Worm (Caenorhabditis elegans) whole organism, L3 larva: ENCODE results near the gene srx-85.

Experiments used
- aly-2 ChIP-seq: fragments of 150-350 bp; optimal IDR thresholded peaks from 2 replicates; lab custom pipeline; 2014; ENCODE audit warnings: missing biosample characterization, missing genetic modification characterization
- ama-1 ChIP-seq: fragments of 150-350 bp; optimal IDR thresholded peaks from 2 replicates; lab custom pipeline; 2018
- ceh-16 ChIP-seq: sonication (generic microtip); optimal IDR thresholded peaks from 2 replicates; lab custom pipeline; 2017; ENCODE audit warnings: missing biosample characterization, missing genetic modification characterization
- ceh-28 ChIP-seq: fragments of 150-350 bp; optimal IDR thresholded peaks from 2 replicates; lab custom pipeline; 2014; ENCODE audit warnings: missing biosample characterization, missing genetic modification reagents, missing genetic modification characterization
- ceh-82 ChIP-seq: fragments of 150-350 bp; optimal IDR thresholded peaks from 2 replicates; lab custom pipeline; 2014; ENCODE audit warnings: missing biosample characterization, missing genetic modification characterization
- daf-12 ChIP-seq: fragments of 150-350 bp; optimal IDR thresholded peaks from 2 replicates; lab custom pipeline; 2014; ENCODE audit warnings: missing biosample characterization, missing genetic modification reagents, missing genetic modification characterization
- elt-1 ChIP-seq: fragments of 150-350 bp; optimal IDR thresholded peaks from 2 replicates; lab custom pipeline; 2014; ENCODE audit warnings: missing biosample characterization, missing genetic modification characterization
- elt-2 ChIP-seq: sonication (generic microtip); optimal IDR thresholded peaks from 2 replicates; lab custom pipeline; 2016; ENCODE audit warnings: missing genetic modification reagents, mild to moderate bottlenecking, missing genetic modification characterization, missing compliant biosample characterization
- elt-3 ChIP-seq, 3 experiments: fragments of 150-350 bp in 1 of 3; sonication (generic microtip) in 2 of 3; optimal IDR thresholded peaks; 2 replicates in 2 of 3; 4 replicates in 1 of 3; lab custom pipeline; 2014 to 2017; ENCODE audit warnings: missing biosample characterization in 3 of 3, missing genetic modification characterization in 3 of 3
- fkh-10 ChIP-seq: sonication (generic microtip); optimal IDR thresholded peaks from 2 replicates; lab custom pipeline; 2017; ENCODE audit warnings: missing biosample characterization, missing genetic modification reagents, missing genetic modification characterization
- fos-1 ChIP-seq: fragments of 150-350 bp; optimal IDR thresholded peaks from 2 replicates; lab custom pipeline; 2014; ENCODE audit warnings: missing biosample characterization, missing genetic modification characterization
- hmg-11 ChIP-seq: sonication (generic microtip); optimal IDR thresholded peaks from 2 replicates; lab custom pipeline; 2016; ENCODE audit warnings: missing genetic modification characterization, missing compliant biosample characterization
- jun-1 ChIP-seq: fragments of 150-350 bp; optimal IDR thresholded peaks from 2 replicates; lab custom pipeline; 2014; ENCODE audit warnings: missing biosample characterization, missing genetic modification reagents, missing genetic modification characterization
- lin-15B ChIP-seq: fragments of 150-350 bp; optimal IDR thresholded peaks from 2 replicates; lab custom pipeline; 2014; ENCODE audit warnings: missing biosample characterization, missing genetic modification characterization
- lin-39 ChIP-seq: fragments of 150-350 bp; optimal IDR thresholded peaks from 2 replicates; lab custom pipeline; 2018; ENCODE audit warnings: missing biosample characterization, missing genetic modification reagents, missing genetic modification characterization
- lsy-12 ChIP-seq: sonication (generic microtip); optimal IDR thresholded peaks from 2 replicates; lab custom pipeline; 2016; ENCODE audit warnings: mild to moderate bottlenecking, missing genetic modification characterization, missing compliant biosample characterization
- mdl-1 ChIP-seq: fragments of 150-350 bp; optimal IDR thresholded peaks from 2 replicates; lab custom pipeline; 2014; ENCODE audit warnings: missing biosample characterization, missing genetic modification characterization
- mml-1 ChIP-seq: fragments of 150-350 bp; sonication (generic microtip); optimal IDR thresholded peaks from 3 replicates; lab custom pipeline; 2014; ENCODE audit warnings: missing biosample characterization, missing genetic modification characterization
- nfya-1 ChIP-seq: sonication (generic microtip); optimal IDR thresholded peaks from 2 replicates; lab custom pipeline; 2017; ENCODE audit warnings: missing genetic modification characterization, mild to moderate bottlenecking, missing compliant biosample characterization, antibody characterized with exemption, moderate library complexity; ENCODE audit not compliant: insufficient read depth
- nhr-11 ChIP-seq: fragments of 150-350 bp; optimal IDR thresholded peaks from 2 replicates; lab custom pipeline; 2014; ENCODE audit warnings: missing biosample characterization, missing genetic modification characterization
- nhr-23 ChIP-seq: fragments of 150-350 bp; optimal IDR thresholded peaks from 2 replicates; lab custom pipeline; 2014; ENCODE audit warnings: missing biosample characterization, missing genetic modification reagents, missing genetic modification characterization
- nhr-237 ChIP-seq: fragments of 150-350 bp; optimal IDR thresholded peaks from 2 replicates; lab custom pipeline; 2014; ENCODE audit warnings: missing biosample characterization, missing genetic modification characterization
- nhr-25 ChIP-seq: sonication (generic microtip); optimal IDR thresholded peaks from 2 replicates; lab custom pipeline; 2017; ENCODE audit warnings: missing biosample characterization, missing genetic modification characterization
- nhr-28 ChIP-seq: fragments of 150-350 bp; optimal IDR thresholded peaks from 2 replicates; lab custom pipeline; 2014; ENCODE audit warnings: missing biosample characterization, missing genetic modification characterization
- nhr-43 ChIP-seq: sonication (generic microtip); optimal IDR thresholded peaks from 2 replicates; lab custom pipeline; 2016; ENCODE audit warnings: mild to moderate bottlenecking, missing genetic modification characterization, missing compliant biosample characterization; ENCODE audit not compliant: poor library complexity, severe bottlenecking
- nhr-67 ChIP-seq: fragments of 150-350 bp; optimal IDR thresholded peaks from 2 replicates; lab custom pipeline; 2014; ENCODE audit warnings: missing biosample characterization, missing genetic modification characterization
- nhr-76 ChIP-seq: fragments of 150-350 bp; sonication (generic microtip); optimal IDR thresholded peaks from 5 replicates; lab custom pipeline; 2014; ENCODE audit warnings: missing biosample characterization, missing genetic modification characterization
- nhr-77 ChIP-seq: fragments of 150-350 bp; optimal IDR thresholded peaks from 2 replicates; lab custom pipeline; 2014; ENCODE audit warnings: missing biosample characterization, missing genetic modification characterization
- pha-4 ChIP-seq: fragments of 150-350 bp; optimal IDR thresholded peaks from 2 replicates; lab custom pipeline; 2014; ENCODE audit warnings: missing biosample characterization, missing genetic modification reagents, missing genetic modification characterization
- pqm-1 ChIP-seq: fragments of 150-350 bp; optimal IDR thresholded peaks from 2 replicates; lab custom pipeline; 2017; ENCODE audit warnings: missing biosample characterization, missing genetic modification characterization, inconsistent platforms
- sea-2 ChIP-seq: fragments of 150-350 bp; sonication (generic microtip); optimal IDR thresholded peaks from 4 replicates; lab custom pipeline; 2014; ENCODE audit warnings: missing biosample characterization, missing genetic modification reagents, missing genetic modification characterization
- skn-1 ChIP-seq: fragments of 150-350 bp; optimal IDR thresholded peaks from 2 replicates; lab custom pipeline; 2014; ENCODE audit warnings: missing biosample characterization, missing genetic modification characterization
- snpc-4 ChIP-seq: fragments of 150-350 bp; optimal IDR thresholded peaks from 2 replicates; lab custom pipeline; 2014; ENCODE audit warnings: missing biosample characterization, missing genetic modification characterization
- unc-39 ChIP-seq: sonication (generic microtip); optimal IDR thresholded peaks from 4 replicates; lab custom pipeline; 2017; ENCODE audit warnings: missing biosample characterization, missing genetic modification characterization
- unc-62 ChIP-seq: fragments of 150-350 bp; sonication (generic microtip); optimal IDR thresholded peaks from 4 replicates; lab custom pipeline; 2014; ENCODE audit warnings: missing biosample characterization, missing genetic modification reagents, missing genetic modification characterization
- ztf-11 ChIP-seq: fragments of 150-350 bp; optimal IDR thresholded peaks from 2 replicates; lab custom pipeline; 2014; ENCODE audit warnings: missing biosample characterization, missing genetic modification characterization

Gene srx-85

DNA sequence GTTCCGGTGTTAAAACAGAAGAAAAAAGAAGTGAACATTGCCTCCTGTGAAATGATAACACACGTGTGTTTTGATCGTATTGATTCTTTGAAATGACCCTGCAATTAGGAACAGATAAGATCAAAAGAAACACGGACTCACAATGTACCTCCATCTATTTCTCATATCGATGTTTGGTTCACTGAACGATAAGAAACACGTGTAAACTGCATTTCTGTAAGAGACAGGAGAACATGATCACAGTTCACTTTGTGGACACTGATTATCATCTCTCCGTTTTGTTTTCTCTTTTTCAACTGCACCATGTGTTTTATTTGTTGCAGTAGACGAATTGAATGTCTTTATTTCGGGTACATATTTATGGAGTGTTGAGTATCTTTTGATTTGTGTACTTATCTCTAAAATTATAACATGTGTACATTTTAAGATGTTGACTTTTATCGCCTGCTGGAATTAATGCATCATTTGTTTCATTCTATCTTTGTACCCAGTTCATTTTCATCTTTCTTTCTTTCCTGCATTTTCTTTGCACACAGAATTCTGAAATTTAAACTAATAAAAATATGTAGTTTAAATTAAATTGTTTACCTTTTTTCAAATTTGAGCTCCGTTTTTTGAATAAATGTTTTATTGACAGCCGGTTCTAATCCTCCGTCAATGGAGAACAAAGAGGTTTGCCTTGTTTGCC is 20.5 kb downstream of the srx-85 start, which contains the start of the genes H12C20.7 and nhr-68 (continued):
- peak; percentile 23 for TF ChIP-seq lin-15B (tag; lab: Kevin White, UChicago)
- peak in 2 of 3 experiments; percentile 75 to 77 for TF ChIP-seq elt-3 (tag; optimal IDR thresholded peaks at IDR 0.05; lab: Kevin White, UChicago)
- peak; percentile 22 for TF ChIP-seq unc-62
- peak; percentile 50 for TF ChIP-seq elt-1
- TF ChIP-seq mml-1 (tag; lab: Kevin White, UChicago), result no peak
- no peak for TF ChIP-seq ama-1 (lab: Kevin White, UChicago)
- TF ChIP-seq hmg-11 (tag; lab: Kevin White, UChicago), result no peak
- peak; percentile 91 for TF ChIP-seq jun-1
- TF ChIP-seq aly-2 (tag; lab: Kevin White, UChicago), result no peak
- TF ChIP-seq nhr-67 (tag; lab: Kevin White, UChicago), result no peak
- TF ChIP-seq nhr-23 (tag; lab: Kevin White, UChicago), result peak; percentile 93
- TF ChIP-seq fos-1 (tag; lab: Kevin White, UChicago), result peak; percentile 60

DNA sequence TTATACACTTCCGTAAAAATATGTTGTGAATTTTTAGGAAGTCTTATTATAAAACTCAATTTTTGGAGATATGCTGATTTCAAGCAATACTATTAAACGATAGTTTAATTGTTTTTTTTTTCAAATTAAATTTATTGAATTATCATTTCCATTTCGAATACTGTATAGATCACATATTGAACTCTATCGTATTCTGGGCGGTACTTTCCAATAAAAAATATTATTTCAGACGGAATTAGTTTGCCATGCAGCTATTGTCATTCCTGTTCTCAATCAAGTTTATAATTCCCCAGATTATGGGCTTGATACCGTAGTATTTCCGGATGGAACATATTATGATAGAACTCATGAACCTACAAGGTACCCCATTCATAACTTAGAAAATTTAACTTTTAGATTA is 22.1 kb downstream of the srx-85 start:
- TF ChIP-seq pqm-1 (tag; lab: Kevin White, UChicago) (peak; percentile 11), nfya-1 (tag; lab: Kevin White, UChicago) (peak; percentile 27), elt-1 (no peak), nhr-77 (tag; lab: Kevin White, UChicago) (no peak), nhr-23 (tag; lab: Kevin White, UChicago) (no peak), pha-4 (peak; percentile 39), nhr-43 (tag; lab: Kevin White, UChicago) (peak; percentile 39)

DNA sequence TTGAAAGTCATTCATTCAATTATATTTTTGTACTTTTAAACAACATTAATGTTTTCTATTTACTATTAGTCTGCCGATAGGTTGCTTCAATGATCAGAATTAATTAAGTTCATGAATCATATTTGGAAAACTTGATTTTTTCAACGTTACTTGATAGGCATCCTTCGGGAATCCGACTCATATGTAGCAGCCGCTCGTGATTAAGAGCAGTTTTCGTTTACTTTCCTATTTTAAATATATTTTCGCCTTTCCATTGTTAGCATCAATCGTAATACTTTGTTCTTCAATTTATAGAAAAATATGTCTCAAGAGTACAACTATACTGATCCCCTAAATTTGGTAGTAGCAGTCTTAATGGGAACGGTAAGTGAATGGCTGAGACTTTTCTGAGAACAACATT is 28.3 kb downstream of the srx-85 start, which contains the start of gene srx-90:
TSS of gene srx-90 (plus strand) at position 301 of the 400 bp plus-strand sequence.
- TF ChIP-seq daf-12 (tag; lab: Kevin White, UChicago) (no peak), nfya-1 (tag; lab: Kevin White, UChicago) (no peak)

DNA sequence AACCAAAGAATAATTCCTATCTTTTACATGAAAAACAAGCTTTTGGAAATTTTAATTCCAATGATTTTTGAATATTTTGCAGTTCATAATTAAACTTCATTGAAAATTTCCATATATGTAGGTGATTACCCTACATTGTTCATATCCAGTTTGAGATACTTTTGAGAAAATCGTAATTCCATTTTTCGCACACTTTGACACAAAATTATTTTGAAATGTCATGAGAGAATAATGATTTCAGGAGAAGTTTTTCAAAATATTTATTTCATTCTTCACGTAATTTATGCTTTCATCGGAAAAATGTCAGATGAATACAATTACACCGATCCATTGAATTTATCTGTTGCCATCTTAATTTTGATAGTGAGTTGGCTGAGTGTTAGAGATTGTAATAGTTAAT is 30.7 kb downstream of the srx-85 start, which contains the start of gene srx-88:
TSS of gene srx-88 (plus strand) at position 301 of the 400 bp plus-strand sequence.
- TF ChIP-seq nhr-11 (no peak), skn-1 (tag; lab: Kevin White, UChicago) (no peak), lin-39 (tag; lab: Kevin White, UChicago) (no peak), ceh-28 (tag; lab: Kevin White, UChicago) (no peak), fos-1 (tag; lab: Kevin White, UChicago) (no peak), daf-12 (tag; lab: Kevin White, UChicago) (no peak), mdl-1 (tag; lab: Kevin White, UChicago) (no peak), nhr-25 (no peak), elt-1 (no peak)

DNA sequence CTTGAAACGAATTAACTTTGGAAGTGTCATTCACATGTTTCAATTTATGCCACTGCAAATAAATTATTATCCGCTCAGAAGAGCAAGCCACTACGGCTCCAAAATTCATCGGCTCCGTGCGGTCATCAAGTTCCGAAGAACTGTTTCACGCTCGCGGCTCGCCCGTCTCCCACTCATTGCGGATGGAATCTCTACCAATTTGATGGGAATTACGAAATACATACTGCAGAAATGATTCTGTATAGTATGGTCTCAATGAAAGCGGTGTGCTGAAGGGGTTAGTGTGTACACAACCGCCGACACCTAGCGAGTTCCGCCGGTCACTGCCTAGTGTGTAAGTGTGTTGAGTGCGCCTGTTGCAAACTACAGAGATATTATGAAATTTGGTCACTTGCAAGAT is 32.6 kb downstream of the srx-85 start:
- TF ChIP-seq fkh-10 (GFP tag; lab: Kevin White, UChicago) (no peak), ceh-28 (tag; lab: Kevin White, UChicago) (no peak), nhr-77 (tag; lab: Kevin White, UChicago) (peak; percentile 18), mdl-1 (tag; lab: Kevin White, UChicago) (no peak), ama-1 (lab: Kevin White, UChicago) (peak; percentile 60), nhr-76 (no peak), ztf-11 (no peak), nhr-25 (peak; percentile 41), pqm-1 (tag; lab: Kevin White, UChicago) (peak; percentile 34), elt-3 (tag; optimal IDR thresholded peaks at IDR 0.05; lab: Kevin White, UChicago) (peak in 1 of 3 experiments; percentile 57), sea-2 (no peak), elt-2 (tag; lab: Kevin White, UChicago) (peak; percentile 16), ceh-16 (tag; lab: Kevin White, UChicago) (no peak), nfya-1 (tag; lab: Kevin White, UChicago) (peak; percentile 5), nhr-28 (tag; lab: Kevin White, UChicago) (no peak), nhr-237 (tag; lab: Kevin White, UChicago) (no peak), nhr-43 (tag; lab: Kevin White, UChicago) (peak; percentile 74), ceh-82 (tag; lab: Kevin White, UChicago) (peak; percentile 40), nhr-67 (tag; lab: Kevin White, UChicago) (no peak), unc-39 (tag; lab: Kevin White, UChicago) (no peak), lsy-12 (tag; lab: Kevin White, UChicago) (no peak), skn-1 (tag; lab: Kevin White, UChicago) (no peak), snpc-4 (tag; lab: Kevin White, UChicago) (peak; percentile 95), aly-2 (tag; lab: Kevin White, UChicago) (no peak)
